Worm (Caenorhabditis elegans) whole organism, mixed stage, embryonic: Measurements from ENCODE around the gene lam-1.

Source experiments
- blmp-1 ChIP-seq: fragments of 150-350 bp; optimal IDR thresholded peaks from 2 replicates; lab custom pipeline; 2014; ENCODE audit warnings: missing biosample characterization, missing genetic modification characterization
- ceh-43 ChIP-seq: fragments of 200-800 bp; sonication (Bioruptor generic); optimal IDR thresholded peaks from 2 replicates; lab custom pipeline; 2018; ENCODE audit warnings: mild to moderate bottlenecking, missing genetic modification characterization, moderate library complexity, missing compliant biosample characterization
- ces-1 ChIP-seq: fragments of 150-350 bp; optimal IDR thresholded peaks from 2 replicates; lab custom pipeline; 2014; ENCODE audit warnings: missing biosample characterization, missing genetic modification reagents, missing genetic modification characterization
- ham-2 ChIP-seq: fragments of 200-800 bp; sonication (Bioruptor generic); optimal IDR thresholded peaks from 2 replicates; lab custom pipeline; 2018; ENCODE audit warnings: mild to moderate bottlenecking, missing genetic modification characterization, missing compliant biosample characterization
- lsy-2 ChIP-seq: fragments of 150-350 bp; optimal IDR thresholded peaks from 2 replicates; lab custom pipeline; 2014; ENCODE audit warnings: missing biosample characterization, missing genetic modification characterization
- nhr-237 ChIP-seq: fragments of 150-350 bp; optimal IDR thresholded peaks from 2 replicates; lab custom pipeline; 2014; ENCODE audit warnings: missing biosample characterization, missing genetic modification characterization
- nhr-28 ChIP-seq: fragments of 150-350 bp; optimal IDR thresholded peaks from 2 replicates; lab custom pipeline; 2014; ENCODE audit warnings: missing biosample characterization, missing genetic modification characterization
- nhr-76 ChIP-seq: sonication (generic microtip); optimal IDR thresholded peaks from 2 replicates; lab custom pipeline; 2017; ENCODE audit warnings: missing biosample characterization, missing genetic modification characterization
- sem-2 ChIP-seq: fragments of 200-800 bp; sonication (Bioruptor generic); optimal IDR thresholded peaks from 2 replicates; lab custom pipeline; 2018; ENCODE audit warnings: mild to moderate bottlenecking, missing genetic modification characterization, missing compliant biosample characterization
- unc-62 ChIP-seq: fragments of 150-350 bp; optimal IDR thresholded peaks from 2 replicates; lab custom pipeline; 2014; ENCODE audit warnings: missing biosample characterization, missing genetic modification reagents, missing genetic modification characterization

DNA sequence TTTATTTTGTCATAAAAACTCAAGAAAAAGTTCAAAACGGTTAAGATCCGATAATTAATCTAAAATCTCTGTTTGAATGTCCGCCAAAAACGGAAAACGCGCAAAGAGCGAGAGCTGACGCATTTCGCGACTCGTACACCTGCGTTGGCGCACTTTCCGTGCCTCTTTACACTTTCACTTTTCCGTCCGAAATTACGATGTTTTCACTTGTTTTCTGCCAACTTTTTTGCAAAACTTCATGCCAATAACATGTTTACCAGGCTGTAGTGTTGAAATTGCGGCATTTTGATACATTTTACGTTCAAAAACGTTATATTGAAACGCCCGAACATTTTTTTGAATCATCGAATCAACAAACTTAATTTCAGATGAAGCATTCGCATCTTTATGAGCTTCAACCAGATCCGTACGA lies 10.6 kb downstream of the lam-1 start, which contains the start of gene W03F8.4:
- TF ChIP-seq nhr-237 (tag; lab: Kevin White, UChicago) (peak; percentile 87), ham-2 (peak; percentile 46), blmp-1 (peak; percentile 96), nhr-28 (tag; lab: Kevin White, UChicago) (no peak), unc-62 (GFP tag; lab: Kevin White, UChicago) (peak; percentile 51), nhr-76 (tag; lab: Kevin White, UChicago) (no peak), ces-1 (GFP tag; lab: Kevin White, UChicago) (peak; percentile 62), lsy-2 (tag; lab: Kevin White, UChicago) (peak; percentile 86), ceh-43 (GFP tag; lab: Kevin White, UChicago) (peak; percentile 45), sem-2 (GFP tag; lab: Kevin White, UChicago) (peak; percentile 45)
